Worm (Caenorhabditis elegans): ENCODE measurements around the gene prp-19.

prp-19 gene

DNA sequence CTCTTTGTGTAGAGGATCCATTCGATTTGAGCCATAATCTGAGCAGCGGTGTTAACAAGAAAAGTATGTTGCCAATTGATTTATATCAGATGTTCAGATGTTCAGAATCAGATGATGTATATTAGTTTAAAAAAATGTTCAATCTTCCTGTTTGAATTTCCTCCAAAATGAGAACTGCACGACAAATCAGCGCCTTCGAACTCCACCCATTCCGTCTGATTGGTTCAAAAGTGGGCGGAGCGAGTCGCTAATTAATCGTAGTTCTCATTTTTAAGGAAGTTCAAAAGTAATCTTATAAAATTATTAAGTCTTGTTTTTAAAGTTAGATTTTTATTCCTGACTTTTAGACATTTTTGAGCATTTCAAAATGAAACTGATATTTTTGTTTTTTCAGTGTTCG is 7.3 kb upstream of the prp-19 start:
- TF ChIP-seq sup-37 (GFP tag; optimal IDR thresholded peaks at IDR 0.05) = no peak
- peak in 1 of 2 experiments; percentile 3 for TF ChIP-seq efl-1 (optimal IDR thresholded peaks at IDR 0.05)
- TF ChIP-seq efl-1 (GFP tag; optimal IDR thresholded peaks at IDR 0.05 in 1 of 2) = peak in 1 of 2 experiments; percentile 10
- no peak for TF ChIP-seq unc-130 (tag; optimal IDR thresholded peaks at IDR 0.05)
- no peak for TF ChIP-seq C34B4.2 (tag; optimal IDR thresholded peaks at IDR 0.05)
- TF ChIP-seq xbp-1 (tag; optimal IDR thresholded peaks at IDR 0.05) = no peak
- no peak for TF ChIP-seq ceh-90 (tag; optimal IDR thresholded peaks at IDR 0.05)
- no peak for TF ChIP-seq fos-1 (tag; optimal IDR thresholded peaks at IDR 0.05)
- TF ChIP-seq aly-2 (tag; optimal IDR thresholded peaks at IDR 0.05) = no peak

DNA sequence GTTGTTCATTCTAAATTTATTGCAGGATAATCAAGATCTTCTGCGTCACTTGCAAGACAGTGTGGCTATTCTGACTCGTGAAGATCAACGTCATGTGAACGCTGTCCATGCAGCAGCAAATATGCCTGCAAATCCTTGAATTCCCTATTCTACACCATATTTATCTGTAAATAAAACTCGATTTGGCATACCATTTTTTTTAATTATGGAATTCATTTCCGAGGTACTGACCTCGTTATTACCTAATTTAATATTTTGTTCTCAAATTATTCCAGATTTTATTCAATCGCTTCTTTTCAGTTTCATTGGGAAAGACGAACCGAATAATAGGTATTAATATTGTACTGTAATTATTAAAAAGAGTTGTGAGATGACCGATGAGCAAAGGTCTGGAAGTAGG is 1.8 kb upstream of the prp-19 start, which contains the start of gene cid-1:
Gene cid-1, plus strand, starts transcription at position 301 of the 400 bp plus-strand sequence.
- TF ChIP-seq fkh-10 (GFP tag; optimal IDR thresholded peaks at IDR 0.05) (no peak), nhr-47 (tag; optimal IDR thresholded peaks at IDR 0.05) (no peak), skn-1 (tag; optimal IDR thresholded peaks at IDR 0.05) (no peak), nhr-11 (tag; optimal IDR thresholded peaks at IDR 0.05) (no peak), dpl-1 (GFP tag; optimal IDR thresholded peaks at IDR 0.05) (no peak), tbx-2 (tag; optimal IDR thresholded peaks at IDR 0.05) (no peak), dsc-1 (tag; optimal IDR thresholded peaks at IDR 0.05) (no peak), pqm-1 (tag; optimal IDR thresholded peaks at IDR 0.05) (no peak), sup-37 (GFP tag; optimal IDR thresholded peaks at IDR 0.05) (no peak), alr-1 (tag; optimal IDR thresholded peaks at IDR 0.05; ENCODE audit: borderline replicate concordance) (no peak), isw-1 (GFP tag; IDR thresholded peaks at IDR 0.05) (no peak), pag-3 (tag; optimal IDR thresholded peaks at IDR 0.05; ENCODE audit: borderline replicate concordance, insufficient read depth) (no peak), hlh-17 (GFP tag; optimal IDR thresholded peaks at IDR 0.05; ENCODE audit: borderline replicate concordance) (no peak), Y116A8C.19 (tag; optimal IDR thresholded peaks at IDR 0.05; ENCODE audit: borderline replicate concordance) (no peak), blmp-1 (tag; optimal IDR thresholded peaks at IDR 0.05) (no peak), nhr-77 (tag; optimal IDR thresholded peaks at IDR 0.05) (no peak), unc-98 (GFP tag; IDR thresholded peaks at IDR 0.05) (no peak), swsn-7 (tag; optimal IDR thresholded peaks at IDR 0.05) (no peak), vab-15 (tag; optimal IDR thresholded peaks at IDR 0.05) (no peak), fkh-8 (tag; optimal IDR thresholded peaks at IDR 0.05) (no peak)

DNA sequence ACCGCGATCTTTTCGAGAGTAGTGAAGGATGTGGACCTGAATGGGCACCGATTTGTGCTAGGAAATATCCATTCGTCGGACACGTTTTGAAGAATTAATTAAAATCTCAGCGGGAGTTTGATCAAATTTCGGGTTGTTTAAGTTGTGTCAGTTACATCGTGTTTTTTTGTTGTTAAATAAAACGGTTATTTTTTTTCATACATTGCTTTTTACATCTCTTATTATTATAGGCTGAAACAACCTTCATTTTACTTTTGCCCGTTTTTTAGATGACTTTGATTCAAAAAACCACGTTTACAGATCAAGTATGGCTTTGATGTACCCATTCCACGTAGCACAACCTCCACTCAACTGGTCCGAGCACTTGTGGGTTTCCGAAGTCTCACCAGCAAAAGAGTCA is 1.3 kb upstream of the prp-19 start, which contains the start of gene emb-1:
Gene emb-1, plus strand, starts transcription at position 301 of the 400 bp plus-strand sequence.
- TF ChIP-seq F16B12.6 (tag; optimal IDR thresholded peaks at IDR 0.05) (no peak), swsn-7 (tag; optimal IDR thresholded peaks at IDR 0.05) (no peak), pag-3 (tag; optimal IDR thresholded peaks at IDR 0.05; ENCODE audit: borderline replicate concordance, insufficient read depth) (no peak)

DNA sequence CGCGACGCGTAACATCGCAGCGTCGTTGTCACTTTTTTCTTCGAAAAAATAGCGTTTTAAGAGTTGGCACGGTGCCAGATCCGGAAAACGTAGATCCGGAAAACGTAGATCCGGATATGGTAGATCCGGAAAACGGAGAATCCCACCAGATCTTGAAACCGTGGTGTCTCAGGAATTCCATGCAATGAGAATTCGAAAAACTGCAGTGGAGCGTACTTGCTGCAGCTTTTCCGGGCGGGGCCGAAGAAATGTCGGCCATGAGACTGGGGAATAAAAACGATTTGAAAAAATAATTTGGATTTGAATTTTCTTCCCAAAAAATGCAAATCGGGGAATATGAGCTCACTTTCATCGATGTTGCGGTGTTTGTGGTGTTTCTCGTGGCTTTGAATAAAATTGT is 625 bp upstream of the prp-19 start, which contains the start of gene K10D2.5:
Gene K10D2.5, plus strand, starts transcription at position 251 of the 400 bp plus-strand sequence.
- TF ChIP-seq mep-1 (tag; optimal IDR thresholded peaks at IDR 0.05) = peak; percentile 94
- TF ChIP-seq pqm-1 (tag; optimal IDR thresholded peaks at IDR 0.05) = no peak
- peak in 3 of 6 experiments; percentile 76 to 79 (median 79) for TF ChIP-seq elt-3 (tag; optimal IDR thresholded peaks at IDR 0.05)
- TF ChIP-seq hlh-17 (GFP tag; optimal IDR thresholded peaks at IDR 0.05; ENCODE audit: borderline replicate concordance) = peak; percentile 56
- TF ChIP-seq C04F5.9 (tag; optimal IDR thresholded peaks at IDR 0.05) = peak; percentile 94
- TF ChIP-seq C16A3.4 (tag; optimal IDR thresholded peaks at IDR 0.05) = peak; percentile 94
- TF ChIP-seq efl-1 (optimal IDR thresholded peaks at IDR 0.05) = peak; percentile 92 to 94
- peak; percentile 87 to 98 for TF ChIP-seq efl-1 (GFP tag; optimal IDR thresholded peaks at IDR 0.05 in 1 of 2)
- peak; percentile 97 for TF ChIP-seq nhr-71 (tag; optimal IDR thresholded peaks at IDR 0.05)
- TF ChIP-seq sox-4 (tag; optimal IDR thresholded peaks at IDR 0.05) = peak; percentile 91
- peak; percentile 83 for TF ChIP-seq grh-1 (GFP tag; IDR thresholded peaks at IDR 0.05)
- TF ChIP-seq fkh-4 (tag; optimal IDR thresholded peaks at IDR 0.05; ENCODE audit: borderline replicate concordance) = peak; percentile 92
- peak; percentile 97 for TF ChIP-seq isw-1 (GFP tag; IDR thresholded peaks at IDR 0.05)
- TF ChIP-seq ceh-63 (GFP tag; optimal IDR thresholded peaks at IDR 0.05) = peak; percentile 95
- peak; percentile 94 for TF ChIP-seq nhr-20 (tag; optimal IDR thresholded peaks at IDR 0.05)
- peak; percentile 95 for TF ChIP-seq xbp-1 (tag; optimal IDR thresholded peaks at IDR 0.05)
- TF ChIP-seq lin-14 (GFP tag; optimal IDR thresholded peaks at IDR 0.05) = peak; percentile 94
- TF ChIP-seq ets-5 (GFP tag; IDR thresholded peaks at IDR 0.05) = no peak
- peak; percentile 73 for TF ChIP-seq nhr-11 (tag; optimal IDR thresholded peaks at IDR 0.05)
- peak; percentile 94 for TF ChIP-seq dsc-1 (tag; optimal IDR thresholded peaks at IDR 0.05)
- no peak for TF ChIP-seq alr-1 (tag; optimal IDR thresholded peaks at IDR 0.05; ENCODE audit: borderline replicate concordance)
- TF ChIP-seq zip-4 (GFP tag; optimal IDR thresholded peaks at IDR 0.05) = peak; percentile 50
- TF ChIP-seq nhr-19 (GFP tag; conservative IDR thresholded peaks at IDR 0.05) = peak; percentile 95
- peak; percentile 77 for TF ChIP-seq blmp-1 (tag; optimal IDR thresholded peaks at IDR 0.05)
- peak; percentile 18 for TF ChIP-seq pag-3 (tag; optimal IDR thresholded peaks at IDR 0.05; ENCODE audit: borderline replicate concordance, insufficient read depth)
- TF ChIP-seq tbx-2 (tag; optimal IDR thresholded peaks at IDR 0.05) = peak; percentile 96
- no peak for TF ChIP-seq tlp-1 (tag; optimal IDR thresholded peaks at IDR 0.05)
- TF ChIP-seq nhr-90 (tag; optimal IDR thresholded peaks at IDR 0.05; ENCODE audit: poor library complexity) = peak; percentile 96

Data from whole organism, L1 larva.